Worm (Caenorhabditis elegans) whole organism, L3 larva: Measurements from ENCODE around the gene mrpl-16.
A peak's percentile ranks its signal among the peaks of the same experiment; 100 is the strongest.

Experiments used
- R02D3.7 ChIP-seq: fragments of 150-350 bp; optimal IDR thresholded peaks from 2 replicates; lab custom pipeline; 2014; ENCODE audit warnings: missing biosample characterization, missing genetic modification characterization
- ZK546.5 ChIP-seq: sonication (generic microtip); optimal IDR thresholded peaks from 2 replicates; lab custom pipeline; 2017; ENCODE audit warnings: missing biosample characterization, missing genetic modification characterization
- aly-2 ChIP-seq: fragments of 150-350 bp; optimal IDR thresholded peaks from 2 replicates; lab custom pipeline; 2014; ENCODE audit warnings: missing biosample characterization, missing genetic modification characterization
- ama-1 ChIP-seq: fragments of 150-350 bp; optimal IDR thresholded peaks from 2 replicates; lab custom pipeline; 2018
- ceh-16 ChIP-seq: sonication (generic microtip); optimal IDR thresholded peaks from 2 replicates; lab custom pipeline; 2017; ENCODE audit warnings: missing biosample characterization, missing genetic modification characterization
- ceh-28 ChIP-seq: fragments of 150-350 bp; optimal IDR thresholded peaks from 2 replicates; lab custom pipeline; 2014; ENCODE audit warnings: missing biosample characterization, missing genetic modification reagents, missing genetic modification characterization
- ceh-82 ChIP-seq: fragments of 150-350 bp; optimal IDR thresholded peaks from 2 replicates; lab custom pipeline; 2014; ENCODE audit warnings: missing biosample characterization, missing genetic modification characterization
- ceh-9 ChIP-seq: sonication (generic microtip); optimal IDR thresholded peaks from 2 replicates; lab custom pipeline; 2018; ENCODE audit warnings: missing biosample characterization, missing genetic modification characterization
- daf-12 ChIP-seq: fragments of 150-350 bp; optimal IDR thresholded peaks from 2 replicates; lab custom pipeline; 2014; ENCODE audit warnings: missing biosample characterization, missing genetic modification reagents, missing genetic modification characterization
- egl-27 ChIP-seq: sonication (generic microtip); optimal IDR thresholded peaks from 4 replicates; lab custom pipeline; 2017; ENCODE audit warnings: missing biosample characterization, missing genetic modification reagents, missing genetic modification characterization
- egl-5 ChIP-seq: fragments of 150-350 bp; optimal IDR thresholded peaks from 2 replicates; lab custom pipeline; 2017; ENCODE audit warnings: missing biosample characterization, missing genetic modification reagents, missing genetic modification characterization, inconsistent platforms
- elt-1 ChIP-seq: fragments of 150-350 bp; optimal IDR thresholded peaks from 2 replicates; lab custom pipeline; 2014; ENCODE audit warnings: missing biosample characterization, missing genetic modification characterization
- elt-2 ChIP-seq: sonication (generic microtip); optimal IDR thresholded peaks from 2 replicates; lab custom pipeline; 2016; ENCODE audit warnings: missing genetic modification reagents, mild to moderate bottlenecking, missing genetic modification characterization, missing compliant biosample characterization
- elt-3 ChIP-seq, 3 experiments: fragments of 150-350 bp in 1 of 3; sonication (generic microtip) in 2 of 3; optimal IDR thresholded peaks; 2 replicates in 2 of 3; 4 replicates in 1 of 3; lab custom pipeline; 2014 to 2017; ENCODE audit warnings: missing biosample characterization in 3 of 3, missing genetic modification characterization in 3 of 3
- eor-1 ChIP-seq, 2 experiments: fragments of 150-350 bp; optimal IDR thresholded peaks; 2 replicates each; lab custom pipeline; 2014 to 2018; ENCODE audit warnings: missing biosample characterization in 2 of 2, missing genetic modification characterization in 2 of 2
- fkh-10 ChIP-seq: sonication (generic microtip); optimal IDR thresholded peaks from 2 replicates; lab custom pipeline; 2017; ENCODE audit warnings: missing biosample characterization, missing genetic modification reagents, missing genetic modification characterization
- fkh-2 ChIP-seq: fragments of 150-350 bp; optimal IDR thresholded peaks from 2 replicates; lab custom pipeline; 2014; ENCODE audit warnings: missing biosample characterization, missing genetic modification reagents, missing genetic modification characterization
- fos-1 ChIP-seq: fragments of 150-350 bp; optimal IDR thresholded peaks from 2 replicates; lab custom pipeline; 2014; ENCODE audit warnings: missing biosample characterization, missing genetic modification characterization
- hmg-11 ChIP-seq: sonication (generic microtip); optimal IDR thresholded peaks from 2 replicates; lab custom pipeline; 2016; ENCODE audit warnings: missing genetic modification characterization, missing compliant biosample characterization
- jun-1 ChIP-seq: fragments of 150-350 bp; optimal IDR thresholded peaks from 2 replicates; lab custom pipeline; 2014; ENCODE audit warnings: missing biosample characterization, missing genetic modification reagents, missing genetic modification characterization
- lin-15B ChIP-seq: fragments of 150-350 bp; optimal IDR thresholded peaks from 2 replicates; lab custom pipeline; 2014; ENCODE audit warnings: missing biosample characterization, missing genetic modification characterization
- lin-39 ChIP-seq: fragments of 150-350 bp; optimal IDR thresholded peaks from 2 replicates; lab custom pipeline; 2018; ENCODE audit warnings: missing biosample characterization, missing genetic modification reagents, missing genetic modification characterization
- lsy-12 ChIP-seq: sonication (generic microtip); optimal IDR thresholded peaks from 2 replicates; lab custom pipeline; 2016; ENCODE audit warnings: mild to moderate bottlenecking, missing genetic modification characterization, missing compliant biosample characterization
- mdl-1 ChIP-seq: fragments of 150-350 bp; optimal IDR thresholded peaks from 2 replicates; lab custom pipeline; 2014; ENCODE audit warnings: missing biosample characterization, missing genetic modification characterization
- mml-1 ChIP-seq: fragments of 150-350 bp; sonication (generic microtip); optimal IDR thresholded peaks from 3 replicates; lab custom pipeline; 2014; ENCODE audit warnings: missing biosample characterization, missing genetic modification characterization
- nfya-1 ChIP-seq: sonication (generic microtip); optimal IDR thresholded peaks from 2 replicates; lab custom pipeline; 2017; ENCODE audit warnings: missing genetic modification characterization, mild to moderate bottlenecking, missing compliant biosample characterization, antibody characterized with exemption, moderate library complexity; ENCODE audit not compliant: insufficient read depth
- nhr-11 ChIP-seq: fragments of 150-350 bp; optimal IDR thresholded peaks from 2 replicates; lab custom pipeline; 2014; ENCODE audit warnings: missing biosample characterization, missing genetic modification characterization
- nhr-12 ChIP-seq: fragments of 150-350 bp; optimal IDR thresholded peaks from 2 replicates; lab custom pipeline; 2014; ENCODE audit warnings: missing biosample characterization, missing genetic modification characterization
- nhr-23 ChIP-seq: fragments of 150-350 bp; optimal IDR thresholded peaks from 2 replicates; lab custom pipeline; 2014; ENCODE audit warnings: missing biosample characterization, missing genetic modification reagents, missing genetic modification characterization
- nhr-237 ChIP-seq: fragments of 150-350 bp; optimal IDR thresholded peaks from 2 replicates; lab custom pipeline; 2014; ENCODE audit warnings: missing biosample characterization, missing genetic modification characterization
- nhr-25 ChIP-seq: sonication (generic microtip); optimal IDR thresholded peaks from 2 replicates; lab custom pipeline; 2017; ENCODE audit warnings: missing biosample characterization, missing genetic modification characterization
- nhr-28 ChIP-seq: fragments of 150-350 bp; optimal IDR thresholded peaks from 2 replicates; lab custom pipeline; 2014; ENCODE audit warnings: missing biosample characterization, missing genetic modification characterization
- nhr-43 ChIP-seq: sonication (generic microtip); optimal IDR thresholded peaks from 2 replicates; lab custom pipeline; 2016; ENCODE audit warnings: mild to moderate bottlenecking, missing genetic modification characterization, missing compliant biosample characterization; ENCODE audit not compliant: poor library complexity, severe bottlenecking
- nhr-67 ChIP-seq: fragments of 150-350 bp; optimal IDR thresholded peaks from 2 replicates; lab custom pipeline; 2014; ENCODE audit warnings: missing biosample characterization, missing genetic modification characterization
- nhr-76 ChIP-seq: fragments of 150-350 bp; sonication (generic microtip); optimal IDR thresholded peaks from 5 replicates; lab custom pipeline; 2014; ENCODE audit warnings: missing biosample characterization, missing genetic modification characterization
- nhr-77 ChIP-seq: fragments of 150-350 bp; optimal IDR thresholded peaks from 2 replicates; lab custom pipeline; 2014; ENCODE audit warnings: missing biosample characterization, missing genetic modification characterization
- pha-4 ChIP-seq: fragments of 150-350 bp; optimal IDR thresholded peaks from 2 replicates; lab custom pipeline; 2014; ENCODE audit warnings: missing biosample characterization, missing genetic modification reagents, missing genetic modification characterization
- pqm-1 ChIP-seq: fragments of 150-350 bp; optimal IDR thresholded peaks from 2 replicates; lab custom pipeline; 2017; ENCODE audit warnings: missing biosample characterization, missing genetic modification characterization, inconsistent platforms
- sea-2 ChIP-seq: fragments of 150-350 bp; sonication (generic microtip); optimal IDR thresholded peaks from 4 replicates; lab custom pipeline; 2014; ENCODE audit warnings: missing biosample characterization, missing genetic modification reagents, missing genetic modification characterization
- skn-1 ChIP-seq: fragments of 150-350 bp; optimal IDR thresholded peaks from 2 replicates; lab custom pipeline; 2014; ENCODE audit warnings: missing biosample characterization, missing genetic modification characterization
- snpc-4 ChIP-seq: fragments of 150-350 bp; optimal IDR thresholded peaks from 2 replicates; lab custom pipeline; 2014; ENCODE audit warnings: missing biosample characterization, missing genetic modification characterization
- tbx-2 ChIP-seq: sonication (generic microtip); optimal IDR thresholded peaks from 2 replicates; lab custom pipeline; 2016; ENCODE audit warnings: mild to moderate bottlenecking, missing genetic modification characterization, missing compliant biosample characterization
- unc-39 ChIP-seq: sonication (generic microtip); optimal IDR thresholded peaks from 4 replicates; lab custom pipeline; 2017; ENCODE audit warnings: missing biosample characterization, missing genetic modification characterization
- unc-62 ChIP-seq: fragments of 150-350 bp; sonication (generic microtip); optimal IDR thresholded peaks from 4 replicates; lab custom pipeline; 2014; ENCODE audit warnings: missing biosample characterization, missing genetic modification reagents, missing genetic modification characterization
- zag-1 ChIP-seq: fragments of 150-350 bp; optimal IDR thresholded peaks from 2 replicates; lab custom pipeline; 2014; ENCODE audit warnings: missing biosample characterization, missing genetic modification characterization
- ztf-11 ChIP-seq: fragments of 150-350 bp; optimal IDR thresholded peaks from 2 replicates; lab custom pipeline; 2014; ENCODE audit warnings: missing biosample characterization, missing genetic modification characterization
- ztf-4 ChIP-seq: fragments of 150-350 bp; optimal IDR thresholded peaks from 2 replicates; lab custom pipeline; 2014; ENCODE audit warnings: missing biosample characterization, missing genetic modification characterization

The mrpl-16 gene

ce11 chrIII:4720620-4721227, 16.5 kb downstream of the mrpl-16 start, which contains the start of gene emb-5:
emb-5 (minus strand) TSS chrIII:4720670.
- TF ChIP-seq nhr-43 (tag; lab: Kevin White, UChicago) (peak; percentile 3), nhr-28 (no peak), lin-39 (tag; lab: Kevin White, UChicago) (peak; percentile 73), egl-5 (tag; lab: Kevin White, UChicago) (peak; percentile 35), lin-15B (tag; lab: Kevin White, UChicago) (peak; percentile 81), nhr-23 (tag; lab: Kevin White, UChicago) (peak; percentile 53), hmg-11 (tag; lab: Kevin White, UChicago) (peak; percentile 25), ama-1 (lab: Kevin White, UChicago) (no peak), nhr-25 (tag; lab: Kevin White, UChicago) (peak; percentile 54), R02D3.7 (tag; lab: Kevin White, UChicago) (peak; percentile 58), pha-4 (no peak)

ce11 chrIII:4721750-4722149, 17.5 kb downstream of the mrpl-16 start, which contains the start of gene acy-1:
acy-1 (plus strand) TSS chrIII:4722095.
- TF ChIP-seq nfya-1 (tag; lab: Kevin White, UChicago) (peak; percentile 93), nhr-77 (tag; lab: Kevin White, UChicago) (no peak), eor-1 (tag; optimal IDR thresholded peaks at IDR 0.05; lab: Kevin White, UChicago) (no peak), mdl-1 (no peak), nhr-237 (no peak), jun-1 (tag; lab: Kevin White, UChicago) (no peak), skn-1 (tag; lab: Kevin White, UChicago) (no peak), nhr-43 (tag; lab: Kevin White, UChicago) (no peak), fkh-10 (GFP tag; lab: Kevin White, UChicago) (peak; percentile 23), ceh-28 (peak; percentile 1), nhr-67 (tag; lab: Kevin White, UChicago) (no peak), snpc-4 (peak; percentile 51), nhr-11 (tag; lab: Kevin White, UChicago) (peak; percentile 59), egl-5 (tag; lab: Kevin White, UChicago) (peak; percentile 91), sea-2 (GFP tag; lab: Kevin White, UChicago) (no peak), hmg-11 (tag; lab: Kevin White, UChicago) (peak; percentile 93), unc-39 (no peak), nhr-28 (no peak), nhr-12 (tag; lab: Kevin White, UChicago) (no peak), zag-1 (tag; lab: Kevin White, UChicago) (no peak), mml-1 (no peak), ceh-82 (tag; lab: Kevin White, UChicago) (no peak), pqm-1 (no peak), elt-1 (tag; lab: Kevin White, UChicago) (peak; percentile 46), aly-2 (no peak), ceh-16 (tag; lab: Kevin White, UChicago) (no peak), ztf-11 (tag; lab: Kevin White, UChicago) (no peak), daf-12 (no peak), lin-39 (tag; lab: Kevin White, UChicago) (peak; percentile 91), ceh-9 (tag; lab: Kevin White, UChicago) (no peak), ama-1 (lab: Kevin White, UChicago) (no peak), egl-27 (no peak), pha-4 (peak; percentile 78), tbx-2 (peak; percentile 21), fkh-2 (tag; lab: Kevin White, UChicago) (no peak), elt-2 (tag; lab: Kevin White, UChicago) (no peak), lsy-12 (tag; lab: Kevin White, UChicago) (no peak), nhr-76 (tag; lab: Kevin White, UChicago) (no peak), nhr-23 (tag; lab: Kevin White, UChicago) (peak; percentile 48), elt-3 (tag; optimal IDR thresholded peaks at IDR 0.05; lab: Kevin White, UChicago) (no peak), ztf-4 (tag; lab: Kevin White, UChicago) (no peak), fos-1 (tag; lab: Kevin White, UChicago) (no peak), R02D3.7 (tag; lab: Kevin White, UChicago) (peak; percentile 8), lin-15B (tag; lab: Kevin White, UChicago) (peak; percentile 79), nhr-25 (tag; lab: Kevin White, UChicago) (no peak), unc-62 (GFP tag; lab: Kevin White, UChicago) (peak; percentile 7), ZK546.5 (tag; lab: Kevin White, UChicago) (no peak)
